Worm (Caenorhabditis elegans): ENCODE results near the gene F10E9.1.

The F10E9.1 gene

DNA sequence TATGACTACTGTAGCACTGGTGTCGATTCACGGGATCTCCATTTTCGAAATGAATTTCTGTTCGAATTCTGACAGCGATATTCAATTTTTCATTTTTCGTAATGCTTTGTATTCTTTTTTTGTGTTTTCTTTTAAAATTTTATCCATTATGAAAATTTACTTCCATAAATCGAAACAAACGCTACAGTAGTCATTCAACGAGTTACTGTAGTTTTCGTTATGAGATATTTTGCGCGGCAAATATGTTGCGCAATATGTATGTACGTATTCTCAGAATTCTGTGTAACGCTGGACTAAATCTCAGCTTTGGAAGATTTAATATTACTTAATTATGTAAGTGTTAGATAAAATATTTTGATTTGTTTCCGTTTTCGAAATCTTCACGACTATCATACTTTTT, 46.2 kb downstream of the F10E9.1 start:
- TF ChIP-seq zip-8 (tag; optimal IDR thresholded peaks at IDR 0.05) (peak; percentile 92), elt-1 (tag; optimal IDR thresholded peaks at IDR 0.05; ENCODE audit: borderline replicate concordance, insufficient read depth) (no peak)

- TF ChIP-seq zip-8 (tag; optimal IDR thresholded peaks at IDR 0.05): no peak
- no peak for TF ChIP-seq ceh-43 (GFP tag; optimal IDR thresholded peaks at IDR 0.05)
- no peak for TF ChIP-seq flh-1 (GFP tag; optimal IDR thresholded peaks at IDR 0.05)
- TF ChIP-seq nhr-12 (tag; optimal IDR thresholded peaks at IDR 0.05): no peak
- no peak for TF ChIP-seq drap-1 (GFP tag; optimal IDR thresholded peaks at IDR 0.05)
These were observed 47.2 kb downstream of the F10E9.1 start for ce11 chrIII:8370188-8370587.

DNA sequence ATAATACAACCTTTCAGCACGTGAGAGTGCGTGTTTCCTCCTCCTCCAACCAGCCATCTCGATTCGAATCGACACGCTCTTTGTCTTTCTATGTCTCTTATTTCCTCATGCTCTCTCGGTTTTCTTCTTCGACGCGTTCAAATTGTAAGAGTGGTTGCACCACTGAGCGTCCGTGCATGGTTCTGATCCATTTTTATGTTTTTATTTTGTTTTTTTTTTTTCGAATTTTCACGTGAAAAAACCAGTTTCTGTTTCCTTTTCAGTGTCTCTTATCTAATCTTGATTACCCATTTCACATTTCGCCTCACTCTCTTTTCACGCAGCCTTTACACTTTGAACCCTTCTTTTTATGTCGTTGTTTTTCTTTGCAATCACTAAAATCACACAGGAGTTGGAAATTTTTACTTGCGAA, 47.9 kb downstream of the F10E9.1 start:
- TF ChIP-seq ceh-83 (GFP tag; optimal IDR thresholded peaks at IDR 0.05) (no peak), ces-1 (GFP tag; optimal IDR thresholded peaks at IDR 0.05) (no peak), unc-39 (tag; optimal IDR thresholded peaks at IDR 0.05) (no peak), sptf-1 (tag; optimal IDR thresholded peaks at IDR 0.05) (no peak), zip-8 (tag; optimal IDR thresholded peaks at IDR 0.05) (no peak), lin-32 (GFP tag; optimal IDR thresholded peaks at IDR 0.05) (no peak), ham-2 (GFP tag; optimal IDR thresholded peaks at IDR 0.05) (no peak), blmp-1 (tag; optimal IDR thresholded peaks at IDR 0.05) (no peak), lin-13 (tag; optimal IDR thresholded peaks at IDR 0.05) (no peak), ceh-39 (tag; optimal IDR thresholded peaks at IDR 0.05) (no peak), mls-2 (tag; optimal IDR thresholded peaks at IDR 0.05) (no peak)

DNA sequence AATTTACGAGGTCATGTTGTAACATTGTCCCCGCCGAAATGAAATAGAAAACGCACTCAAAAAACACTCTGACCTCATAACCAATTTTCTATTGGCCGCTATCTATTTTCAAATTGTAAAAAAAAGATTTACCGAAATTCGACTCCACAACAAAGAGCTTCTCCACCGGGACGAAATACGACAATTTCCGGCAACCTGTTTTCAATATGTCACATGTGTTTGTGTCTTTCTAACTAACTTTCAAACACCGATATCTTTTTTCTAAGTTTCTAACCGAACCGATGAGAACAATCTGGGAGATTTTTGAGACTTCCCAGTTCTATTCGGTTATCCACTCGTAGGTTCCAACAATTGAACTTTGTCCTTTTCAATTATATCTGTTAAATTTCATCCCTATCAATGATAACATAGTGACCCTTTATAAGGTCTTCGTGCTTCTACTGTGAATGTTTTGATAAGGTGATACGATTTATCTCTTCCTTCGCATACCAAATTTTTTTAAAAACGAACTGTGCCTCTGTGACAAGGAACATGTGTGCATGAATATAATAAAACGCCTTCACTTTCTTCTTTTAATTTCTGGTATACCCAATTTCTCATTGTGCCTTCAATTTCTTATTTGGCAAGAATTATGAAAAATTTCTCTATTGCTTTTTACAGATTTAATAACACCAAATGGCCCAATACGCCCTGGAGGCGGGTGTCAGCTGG, 48.8 kb downstream of the F10E9.1 start, which contains the start of gene lmbr-1:
lmbr-1 (plus strand) TSS at position 661 of the 711 bp plus-strand sequence.
- TF ChIP-seq flh-1 (GFP tag; optimal IDR thresholded peaks at IDR 0.05) (no peak), elt-1 (tag; optimal IDR thresholded peaks at IDR 0.05; ENCODE audit: borderline replicate concordance, insufficient read depth) (no peak), bed-3 (GFP tag; optimal IDR thresholded peaks at IDR 0.05) (no peak), zip-8 (tag; optimal IDR thresholded peaks at IDR 0.05) (no peak), lsy-2 (tag; optimal IDR thresholded peaks at IDR 0.05) (no peak), blmp-1 (tag; optimal IDR thresholded peaks at IDR 0.05) (no peak), pha-4 (tag; optimal IDR thresholded peaks at IDR 0.05) (no peak)
